Worm (Caenorhabditis elegans) whole organism, L2 larva: ENCODE data around the gene F31E8.4.

Experiments
- alr-1 ChIP-seq: fragments of 150-350 bp; optimal IDR thresholded peaks from 2 replicates; lab custom pipeline; 2014; ENCODE audit warnings: missing biosample characterization, missing genetic modification characterization
- ceh-82 ChIP-seq: fragments of 150-350 bp; optimal IDR thresholded peaks from 2 replicates; lab custom pipeline; 2014; ENCODE audit warnings: missing biosample characterization, missing genetic modification characterization
- lin-13 ChIP-seq: fragments of 150-350 bp; optimal IDR thresholded peaks from 2 replicates; lab custom pipeline; 2014; ENCODE audit warnings: missing biosample characterization, missing genetic modification reagents, missing genetic modification characterization
- nhr-11 ChIP-seq: fragments of 150-350 bp; optimal IDR thresholded peaks from 2 replicates; lab custom pipeline; 2014; ENCODE audit warnings: missing biosample characterization, missing genetic modification characterization
- unc-39 ChIP-seq: fragments of 150-350 bp; optimal IDR thresholded peaks from 2 replicates; lab custom pipeline; 2014; ENCODE audit warnings: missing biosample characterization, missing genetic modification characterization

DNA sequence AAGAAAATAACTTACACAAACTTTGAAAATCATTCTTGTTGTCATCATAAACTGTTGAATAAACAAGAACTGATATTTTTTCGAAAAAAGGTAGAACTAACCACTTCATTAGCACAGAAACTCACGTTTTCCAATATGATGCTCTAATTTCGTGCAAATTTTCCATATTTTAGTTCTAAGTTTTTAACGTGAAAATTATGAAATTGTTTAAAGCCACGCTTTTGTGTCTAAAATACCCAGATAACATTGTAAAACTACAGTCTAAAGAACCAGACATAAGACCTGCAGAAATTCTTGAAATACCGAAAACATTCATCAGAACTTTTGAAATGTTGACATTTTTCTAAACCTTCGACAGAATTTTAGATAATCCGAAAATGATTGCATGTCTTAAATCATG lies 7.2 kb upstream of the F31E8.4 start, which contains the start of gene F31E8.5:
- TF ChIP-seq lin-13 (no peak), ceh-82 (tag; lab: Kevin White, UChicago) (no peak), unc-39 (tag; lab: Kevin White, UChicago) (no peak), alr-1 (no peak), nhr-11 (no peak)
